Fruit fly (Drosophila melanogaster): ENCODE data around the gene wrd.

DNA sequence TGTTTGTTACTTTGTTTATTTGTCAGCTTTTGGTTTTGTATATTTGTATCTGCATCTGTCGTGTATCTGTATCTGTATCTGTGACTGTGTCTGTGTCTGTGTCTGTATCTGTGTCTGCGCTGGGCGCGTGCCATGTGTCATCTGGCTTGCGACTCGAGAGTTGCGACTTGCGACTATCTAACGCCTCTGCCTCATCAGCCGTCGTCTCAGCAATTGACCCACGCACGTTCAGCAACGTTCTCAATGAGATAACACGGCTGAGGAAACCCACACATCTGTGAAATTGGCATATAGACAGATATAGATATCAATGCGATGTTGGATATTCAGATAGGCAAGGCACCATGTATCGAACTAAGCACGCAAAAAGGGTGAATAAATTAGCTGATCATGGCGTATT is 48.9 kb upstream of the wrd start:
- TF ChIP-seq pan (optimal IDR thresholded peaks at IDR 0.05) (no peak), CG8478 (optimal IDR thresholded peaks at IDR 0.05) (no peak), usp (GFP tag; optimal IDR thresholded peaks at IDR 0.05) (no peak), psq (optimal IDR thresholded peaks at IDR 0.05) (no peak)
